Worm (Caenorhabditis elegans): ENCODE results near the gene nhr-107.

ce11 chrV:7007307-7007706 lies 10.4 kb upstream of the nhr-107 start, which contains the start of gene drd-10:
- TF ChIP-seq ztf-6 (GFP tag; IDR thresholded peaks at IDR 0.05) (no peak), snpc-4 (GFP tag; optimal IDR thresholded peaks at IDR 0.05) (no peak), snpc-4 (tag; optimal IDR thresholded peaks at IDR 0.05) (no peak), ama-1 (optimal IDR thresholded peaks at IDR 0.05) (no peak), ama-1 (GFP tag; optimal IDR thresholded peaks at IDR 0.05) (no peak), bed-1 (GFP tag; IDR thresholded peaks at IDR 0.05) (no peak), F49E8.2 (tag; optimal IDR thresholded peaks at IDR 0.05; ENCODE audit: insufficient read depth) (no peak), aptf-3 (GFP tag; IDR thresholded peaks at IDR 0.05) (no peak), mcd-1 (GFP tag; IDR thresholded peaks at IDR 0.05) (no peak), lag-1 (GFP tag; IDR thresholded peaks at IDR 0.05) (no peak), fkh-3 (tag; optimal IDR thresholded peaks at IDR 0.05) (no peak), nhr-90 (tag; optimal IDR thresholded peaks at IDR 0.05) (no peak), sea-2 (GFP tag; IDR thresholded peaks at IDR 0.05) (no peak), F57C9.4 (tag; optimal IDR thresholded peaks at IDR 0.05) (no peak), lin-26 (GFP tag; IDR thresholded peaks at IDR 0.05) (no peak)
